Worm (Caenorhabditis elegans) whole organism, L1 larva: ENCODE data around the gene pfkb-1.2.

Source experiments
- C16A3.4 ChIP-seq: fragments of 150-350 bp; optimal IDR thresholded peaks from 2 replicates; lab custom pipeline; 2014; ENCODE audit warnings: missing biosample characterization, missing genetic modification characterization
- C34B4.2 ChIP-seq: sonication (generic microtip); optimal IDR thresholded peaks from 2 replicates; lab custom pipeline; 2017; ENCODE audit warnings: mild to moderate bottlenecking, missing genetic modification characterization, missing compliant biosample characterization
- F16B12.6 ChIP-seq: fragments of 150-350 bp; optimal IDR thresholded peaks from 2 replicates; lab custom pipeline; 2014; ENCODE audit warnings: missing biosample characterization, missing genetic modification characterization
- aha-1 ChIP-seq: fragments of 150-350 bp; optimal IDR thresholded peaks from 2 replicates; lab custom pipeline; 2014; ENCODE audit warnings: missing biosample characterization, missing genetic modification characterization
- ceh-63 ChIP-seq: fragments of 200-800 bp; sonication (Bioruptor generic); optimal IDR thresholded peaks from 2 replicates; lab custom pipeline; 2018; ENCODE audit warnings: mild to moderate bottlenecking, missing genetic modification characterization, missing compliant biosample characterization
- ceh-88 ChIP-seq: fragments of 200-800 bp; sonication (Bioruptor generic); IDR thresholded peaks from 2 replicates; pipeline ENCODE4 v1.3.6; 2022; ENCODE audit warnings: missing genetic modification characterization, missing compliant biosample characterization
- dpl-1 ChIP-seq, 3 experiments: fragments of 150-350 bp in 2 of 3; sonication (generic microtip) in 1 of 3; optimal IDR thresholded peaks; 2 replicates each; lab custom pipeline; 2014 to 2017; ENCODE audit warnings: missing biosample characterization in 3 of 3, missing genetic modification characterization in 3 of 3, missing genetic modification reagents in 3 of 3
- efl-1 ChIP-seq, 4 experiments: fragments of 150-350 bp; optimal IDR thresholded peaks in 3 of 4; peaks in 1 of 4; 1 replicate in 1 of 4; 2 replicates in 3 of 4; lab custom pipeline; 2014; ENCODE audit warnings: missing biosample characterization in 2 of 4, missing genetic modification characterization in 2 of 4, missing genetic modification reagents in 2 of 4
- efl-3 ChIP-seq: fragments of 200-800 bp; sonication (Bioruptor generic); optimal IDR thresholded peaks from 2 replicates; lab custom pipeline; 2018; ENCODE audit warnings: mild to moderate bottlenecking, missing genetic modification characterization, missing compliant biosample characterization
- elt-2 ChIP-seq: sonication (generic microtip); optimal IDR thresholded peaks from 2 replicates; lab custom pipeline; 2016; ENCODE audit warnings: missing genetic modification characterization, mild to moderate bottlenecking, inconsistent platforms, missing compliant biosample characterization, missing genetic modification reagents
- hlh-17 ChIP-seq: fragments of 200-800 bp; sonication (Bioruptor generic); optimal IDR thresholded peaks from 2 replicates; lab custom pipeline; 2018; ENCODE audit warnings: missing genetic modification characterization, mild to moderate bottlenecking, missing compliant biosample characterization, moderate library complexity, borderline replicate concordance
- isw-1 ChIP-seq: fragments of 200-800 bp; sonication (Bioruptor generic); IDR thresholded peaks from 2 replicates; pipeline ENCODE4 v1.3.6; 2022; ENCODE audit warnings: missing genetic modification characterization, missing compliant biosample characterization
- jun-1 ChIP-seq: fragments of 150-350 bp; optimal IDR thresholded peaks from 2 replicates; lab custom pipeline; 2014; ENCODE audit warnings: missing biosample characterization, missing genetic modification reagents, missing genetic modification characterization
- lin-13 ChIP-seq: fragments of 150-350 bp; optimal IDR thresholded peaks from 2 replicates; lab custom pipeline; 2014; ENCODE audit warnings: missing biosample characterization, missing genetic modification reagents, missing genetic modification characterization
- lin-14 ChIP-seq: fragments of 200-800 bp; sonication (Bioruptor generic); optimal IDR thresholded peaks from 2 replicates; lab custom pipeline; 2018; ENCODE audit warnings: mild to moderate bottlenecking, missing genetic modification characterization, moderate library complexity, missing compliant biosample characterization
- lin-15B ChIP-seq: fragments of 150-350 bp; sonication (generic microtip); optimal IDR thresholded peaks from 3 replicates; lab custom pipeline; 2014; ENCODE audit warnings: missing biosample characterization, missing genetic modification characterization
- lin-39 ChIP-seq: fragments of 150-350 bp; optimal IDR thresholded peaks from 2 replicates; lab custom pipeline; 2014; ENCODE audit warnings: missing biosample characterization, missing genetic modification reagents, missing genetic modification characterization
- lir-3 ChIP-seq: sonication (generic microtip); optimal IDR thresholded peaks from 2 replicates; lab custom pipeline; 2016; ENCODE audit warnings: mild to moderate bottlenecking, missing genetic modification characterization, moderate library complexity, missing compliant biosample characterization; ENCODE audit not compliant: poor library complexity
- lsy-2 ChIP-seq, 2 experiments: fragments of 150-350 bp; optimal IDR thresholded peaks; 2 replicates each; lab custom pipeline; 2014; ENCODE audit warnings: missing biosample characterization in 2 of 2, missing genetic modification characterization in 2 of 2
- mep-1 ChIP-seq: fragments of 150-350 bp; optimal IDR thresholded peaks from 2 replicates; lab custom pipeline; 2014; ENCODE audit warnings: missing biosample characterization, missing genetic modification characterization
- nhr-11 ChIP-seq: fragments of 150-350 bp; optimal IDR thresholded peaks from 2 replicates; lab custom pipeline; 2014; ENCODE audit warnings: missing biosample characterization, missing genetic modification characterization
- nhr-12 ChIP-seq: sonication (generic microtip); optimal IDR thresholded peaks from 2 replicates; lab custom pipeline; 2017; ENCODE audit warnings: missing biosample characterization, missing genetic modification characterization
- nhr-19 ChIP-seq: fragments of 200-800 bp; sonication (Bioruptor generic); conservative IDR thresholded peaks from 2 replicates; pipeline ENCODE4 v1.3.6; 2022; ENCODE audit warnings: missing genetic modification characterization, missing compliant biosample characterization
- nhr-20 ChIP-seq: sonication (generic microtip); optimal IDR thresholded peaks from 2 replicates; lab custom pipeline; 2016; ENCODE audit warnings: mild to moderate bottlenecking, missing genetic modification characterization, missing compliant biosample characterization
- nhr-28 ChIP-seq: fragments of 150-350 bp; optimal IDR thresholded peaks from 2 replicates; lab custom pipeline; 2014; ENCODE audit warnings: missing biosample characterization, missing genetic modification characterization
- nhr-47 ChIP-seq: sonication (generic microtip); optimal IDR thresholded peaks from 2 replicates; lab custom pipeline; 2016; ENCODE audit warnings: mild to moderate bottlenecking, missing genetic modification characterization, moderate library complexity, missing compliant biosample characterization
- nhr-71 ChIP-seq: sonication (generic microtip); optimal IDR thresholded peaks from 2 replicates; lab custom pipeline; 2016; ENCODE audit warnings: mild to moderate bottlenecking, missing genetic modification characterization, moderate library complexity, missing compliant biosample characterization
- nhr-76 ChIP-seq: sonication (generic microtip); optimal IDR thresholded peaks from 2 replicates; lab custom pipeline; 2017; ENCODE audit warnings: missing biosample characterization, missing genetic modification characterization
- nhr-77 ChIP-seq: fragments of 150-350 bp; optimal IDR thresholded peaks from 2 replicates; lab custom pipeline; 2014; ENCODE audit warnings: missing biosample characterization, missing genetic modification characterization
- nhr-84 ChIP-seq: sonication (generic microtip); optimal IDR thresholded peaks from 2 replicates; lab custom pipeline; 2017; ENCODE audit warnings: missing biosample characterization, missing genetic modification characterization
- pag-3 ChIP-seq: sonication (generic microtip); optimal IDR thresholded peaks from 2 replicates; lab custom pipeline; 2017; ENCODE audit warnings: missing genetic modification characterization, mild to moderate bottlenecking, missing compliant biosample characterization, antibody characterized with exemption, borderline replicate concordance; ENCODE audit not compliant: insufficient read depth
- pax-3 ChIP-seq: fragments of 200-800 bp; sonication (Bioruptor generic); optimal IDR thresholded peaks from 2 replicates; lab custom pipeline; 2018; ENCODE audit warnings: mild to moderate bottlenecking, missing genetic modification characterization, moderate library complexity, missing compliant biosample characterization
- rnt-1 ChIP-seq: sonication (generic microtip); optimal IDR thresholded peaks from 2 replicates; lab custom pipeline; 2016; ENCODE audit warnings: mild to moderate bottlenecking, missing genetic modification characterization, moderate library complexity, missing compliant biosample characterization
- sptf-1 ChIP-seq: fragments of 150-350 bp; optimal IDR thresholded peaks from 2 replicates; lab custom pipeline; 2014; ENCODE audit warnings: missing biosample characterization, missing genetic modification characterization
- swsn-7 ChIP-seq: sonication (generic microtip); optimal IDR thresholded peaks from 2 replicates; lab custom pipeline; 2016; ENCODE audit warnings: missing genetic modification characterization, missing compliant biosample characterization
- tbx-2 ChIP-seq: sonication (generic microtip); optimal IDR thresholded peaks from 2 replicates; lab custom pipeline; 2016; ENCODE audit warnings: missing genetic modification characterization, missing compliant biosample characterization
- tlp-1 ChIP-seq: fragments of 150-350 bp; optimal IDR thresholded peaks from 2 replicates; lab custom pipeline; 2014; ENCODE audit warnings: missing biosample characterization, missing genetic modification characterization
- unc-130 ChIP-seq: fragments of 150-350 bp; optimal IDR thresholded peaks from 2 replicates; lab custom pipeline; 2017; ENCODE audit warnings: missing biosample characterization, missing genetic modification characterization, inconsistent platforms
- unc-62 ChIP-seq: fragments of 150-350 bp; optimal IDR thresholded peaks from 2 replicates; lab custom pipeline; 2014; ENCODE audit warnings: missing biosample characterization, missing genetic modification reagents, missing genetic modification characterization
- vab-15 ChIP-seq: sonication (generic microtip); optimal IDR thresholded peaks from 2 replicates; lab custom pipeline; 2017; ENCODE audit warnings: missing genotype, mild to moderate bottlenecking, missing genetic modification characterization, missing compliant biosample characterization
- zip-4 ChIP-seq: fragments of 200-800 bp; sonication (Bioruptor generic); optimal IDR thresholded peaks from 2 replicates; lab custom pipeline; 2018; ENCODE audit warnings: mild to moderate bottlenecking, missing genetic modification characterization, moderate library complexity, missing compliant biosample characterization
- ztf-4 ChIP-seq: fragments of 150-350 bp; optimal IDR thresholded peaks from 2 replicates; lab custom pipeline; 2014; ENCODE audit warnings: missing biosample characterization, missing genetic modification characterization

The pfkb-1.2 gene

ce11 chrIV:5946602-5947444 is 5.1 kb downstream of the pfkb-1.2 start, which contains the start of gene inx-7:
inx-7 (minus strand) TSS chrIV:5946638.
- TF ChIP-seq elt-2 (tag; lab: Kevin White, UChicago) (peak; percentile 16), aha-1 (no peak), unc-130 (tag; lab: Kevin White, UChicago) (no peak), pax-3 (no peak), nhr-47 (tag; lab: Kevin White, UChicago) (peak; percentile 49), vab-15 (no peak), isw-1 (GFP tag; lab: Robert Waterston, UW) (no peak), nhr-12 (no peak), ceh-63 (GFP tag; lab: Kevin White, UChicago) (no peak), sptf-1 (no peak), rnt-1 (tag; lab: Kevin White, UChicago) (peak; percentile 21), dpl-1 (GFP tag; optimal IDR thresholded peaks at IDR 0.05; lab: Kevin White, UChicago) (no peak), efl-3 (no peak), nhr-77 (no peak), ztf-4 (tag; lab: Kevin White, UChicago) (peak; percentile 3), lin-39 (tag; lab: Kevin White, UChicago) (no peak), jun-1 (no peak), lin-15B (no peak), nhr-19 (GFP tag; lab: Robert Waterston, UW) (0 out of 2 replicates have a peak, but pooled peaks have one; percentile 16), nhr-28 (tag; lab: Kevin White, UChicago) (no peak), nhr-11 (tag; lab: Kevin White, UChicago) (no peak), lin-13 (GFP tag; lab: Kevin White, UChicago) (no peak), unc-62 (no peak), F16B12.6 (no peak), nhr-76 (peak; percentile 18), C34B4.2 (no peak), lin-14 (GFP tag; lab: Kevin White, UChicago) (peak; percentile 26), hlh-17 (GFP tag; lab: Kevin White, UChicago) (no peak), ceh-88 (GFP tag; lab: Robert Waterston, UW) (peak; percentile 36; the same call in 1 of the 2 replicates), nhr-84 (tag; lab: Kevin White, UChicago) (no peak), nhr-71 (tag; lab: Kevin White, UChicago) (peak; percentile 43), zip-4 (GFP tag; lab: Kevin White, UChicago) (no peak), nhr-20 (tag; lab: Kevin White, UChicago) (no peak), lir-3 (tag; lab: Kevin White, UChicago) (no peak), pag-3 (tag; lab: Kevin White, UChicago) (no peak), C16A3.4 (no peak), efl-1 (optimal IDR thresholded peaks at IDR 0.05; lab: Kevin White, UChicago) (peak; percentile 0 to 15), efl-1 (GFP tag; optimal IDR thresholded peaks at IDR 0.05 in 1 of 2; lab: Kevin White, UChicago) (peak in 1 of 2 experiments; percentile 70), tbx-2 (tag; lab: Kevin White, UChicago) (no peak), mep-1 (tag; lab: Kevin White, UChicago) (no peak), tlp-1 (no peak), swsn-7 (tag; lab: Kevin White, UChicago) (peak; percentile 27), lsy-2 (tag; optimal IDR thresholded peaks at IDR 0.05; lab: Kevin White, UChicago) (peak in 1 of 2 experiments; percentile 57)
- TF ChIP-seq, all 84 proteins: peak for 12
